Fruit fly (Drosophila melanogaster): Measurements from ENCODE around the gene psd.
A peak's percentile ranks its signal among the peaks of the same experiment; 100 is the strongest.

psd gene

DNA sequence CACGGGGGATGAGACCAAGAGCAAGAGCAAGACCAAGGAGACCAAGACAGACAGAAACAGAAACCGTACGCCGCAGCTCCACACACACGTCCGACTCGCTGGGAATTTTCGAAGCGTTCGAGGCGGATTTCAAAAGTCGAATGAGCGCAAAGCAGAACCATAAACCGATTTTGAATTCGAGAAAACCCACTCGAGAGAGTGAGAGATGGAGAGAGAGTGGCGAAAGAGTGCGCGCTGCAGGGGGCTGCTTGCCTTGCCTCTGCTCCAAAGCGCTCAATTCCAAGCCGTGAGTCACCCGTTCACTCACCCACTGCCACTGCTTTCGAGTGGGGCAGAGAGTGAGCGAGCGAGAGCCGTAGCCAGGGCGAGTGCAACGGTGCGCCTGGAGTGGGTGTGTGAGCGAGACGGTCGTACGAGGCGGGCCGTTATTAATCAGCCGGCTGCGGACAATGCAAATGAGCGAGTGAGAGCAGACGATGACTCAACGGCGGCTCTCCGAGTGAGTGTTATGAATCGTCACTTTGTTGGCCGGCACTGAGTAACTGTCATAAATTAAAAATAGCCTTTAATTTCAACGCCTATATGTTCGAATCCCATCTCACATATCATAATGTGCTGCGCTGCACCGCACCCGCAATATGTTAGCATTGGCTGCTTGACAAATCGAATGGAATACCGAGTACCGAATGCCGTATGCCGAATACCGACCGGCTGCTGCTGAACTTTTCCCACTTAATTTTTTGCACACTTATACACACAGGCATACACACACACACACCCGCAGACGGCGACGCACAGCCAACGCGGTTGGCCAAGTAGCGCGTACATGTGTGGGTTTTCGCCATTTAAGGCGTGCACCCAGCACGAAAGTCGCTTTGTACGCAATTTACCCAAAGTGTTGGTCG is 15.5 kb upstream of the psd start (continued):
- TF ChIP-seq pita (GFP tag; optimal IDR thresholded peaks at IDR 0.05) (no peak), CG7745 (tag; optimal IDR thresholded peaks at IDR 0.05) (peak; percentile 100), MESR4 (GFP tag; optimal IDR thresholded peaks at IDR 0.05) (no peak), bigmax (GFP tag; optimal IDR thresholded peaks at IDR 0.05) (no peak), CG9437 (GFP tag; optimal IDR thresholded peaks at IDR 0.05) (no peak), CG13624 (GFP tag; optimal IDR thresholded peaks at IDR 0.05) (peak; percentile 17), tup (GFP tag; optimal IDR thresholded peaks at IDR 0.05) (no peak), exex (tag; optimal IDR thresholded peaks at IDR 0.05) (no peak), vfl (GFP tag; optimal IDR thresholded peaks at IDR 0.05) (no peak), tx (GFP tag; optimal IDR thresholded peaks at IDR 0.05) (no peak), D (optimal IDR thresholded peaks at IDR 0.05) (no peak), D (GFP tag; optimal IDR thresholded peaks at IDR 0.05) (no peak), ash1 (GFP tag; optimal IDR thresholded peaks at IDR 0.05) (peak; percentile 67), CG17802 (tag; optimal IDR thresholded peaks at IDR 0.05) (no peak), sens (GFP tag) (peak; percentile 82), CG10565 (GFP tag; optimal IDR thresholded peaks at IDR 0.05) (no peak), CG16813 (GFP tag; IDR thresholded peaks at IDR 0.05; ENCODE audit: partially characterized antibody) (no peak), bbx (GFP tag; IDR thresholded peaks at IDR 0.05; ENCODE audit: partially characterized antibody) (no peak), Hmr (GFP tag; optimal IDR thresholded peaks at IDR 0.05) (peak; percentile 39), Bgb (GFP tag; IDR thresholded peaks at IDR 0.05; ENCODE audit: partially characterized antibody) (no peak), Ets97D (GFP tag; optimal IDR thresholded peaks at IDR 0.05) (no peak), dan (GFP tag; IDR thresholded peaks at IDR 0.05) (no peak), Meics (GFP tag; optimal IDR thresholded peaks at IDR 0.05) (peak; percentile 23), ara (GFP tag; IDR thresholded peaks at IDR 0.05) (no peak), CG1024 (GFP tag; IDR thresholded peaks at IDR 0.05) (no peak), sna (GFP tag; IDR thresholded peaks at IDR 0.05; ENCODE audit: partially characterized antibody) (no peak), Opbp (GFP tag; IDR thresholded peaks at IDR 0.05; ENCODE audit: partially characterized antibody) (no peak), CG10267 (tag; optimal IDR thresholded peaks at IDR 0.05) (peak; percentile 26), unpg (GFP tag; optimal IDR thresholded peaks at IDR 0.05) (peak; percentile 19), CG8388 (GFP tag; optimal IDR thresholded peaks at IDR 0.05) (peak; percentile 9), ttk (GFP tag; IDR thresholded peaks at IDR 0.05) (no peak), CG6254 (GFP tag; optimal IDR thresholded peaks at IDR 0.05) (no peak), zfh2 (GFP tag; optimal IDR thresholded peaks at IDR 0.05) (no peak), Dref (GFP tag; IDR thresholded peaks at IDR 0.05) (no peak), CG13123 (GFP tag; optimal IDR thresholded peaks at IDR 0.05) (no peak), NC2β (GFP tag; optimal IDR thresholded peaks at IDR 0.05) (peak; percentile 28), peb (GFP tag; IDR thresholded peaks at IDR 0.05) (no peak), D19A (tag; optimal IDR thresholded peaks at IDR 0.05) (peak; percentile 19), CG9609 (GFP tag; optimal IDR thresholded peaks at IDR 0.05) (no peak), CG4730 (GFP tag; IDR thresholded peaks at IDR 0.05) (no peak), slp2 (GFP tag; optimal IDR thresholded peaks at IDR 0.05) (no peak), CG17361 (GFP tag; IDR thresholded peaks at IDR 0.05) (no peak), CG12391 (tag; optimal IDR thresholded peaks at IDR 0.05) (peak; percentile 8), CG4360 (GFP tag; IDR thresholded peaks at IDR 0.05) (no peak), dpn (GFP tag; optimal IDR thresholded peaks at IDR 0.05) (peak in 1 of 2 experiments; percentile 9), Stat92E (GFP tag; optimal IDR thresholded peaks at IDR 0.05) (peak in 1 of 3 experiments; percentile 79), Mes4 (GFP tag; optimal IDR thresholded peaks at IDR 0.05) (peak; percentile 10), Trl (optimal IDR thresholded peaks at IDR 0.05) (peak; percentile 97 to 98), Trl (GFP tag; optimal IDR thresholded peaks at IDR 0.05) (peak; percentile 62)

Measured in whole organism, embryonic.